Worm (Caenorhabditis elegans) whole organism, L3 larva: ENCODE measurements around the gene Y39A1A.16.

Experiments
- egl-5 ChIP-seq: fragments of 150-350 bp; optimal IDR thresholded peaks from 2 replicates; lab custom pipeline; 2017; ENCODE audit warnings: missing biosample characterization, missing genetic modification reagents, missing genetic modification characterization, inconsistent platforms
- nhr-11 ChIP-seq: fragments of 150-350 bp; optimal IDR thresholded peaks from 2 replicates; lab custom pipeline; 2014; ENCODE audit warnings: missing biosample characterization, missing genetic modification characterization
- pha-4 ChIP-seq: fragments of 150-350 bp; optimal IDR thresholded peaks from 2 replicates; lab custom pipeline; 2014; ENCODE audit warnings: missing biosample characterization, missing genetic modification reagents, missing genetic modification characterization
- unc-62 ChIP-seq: fragments of 150-350 bp; sonication (generic microtip); optimal IDR thresholded peaks from 4 replicates; lab custom pipeline; 2014; ENCODE audit warnings: missing biosample characterization, missing genetic modification reagents, missing genetic modification characterization
- ztf-11 ChIP-seq: fragments of 150-350 bp; optimal IDR thresholded peaks from 2 replicates; lab custom pipeline; 2014; ENCODE audit warnings: missing biosample characterization, missing genetic modification characterization

- no peak for TF ChIP-seq unc-62 (GFP tag; lab: Kevin White, UChicago)
- TF ChIP-seq ztf-11 (tag; lab: Kevin White, UChicago): no peak
- no peak for TF ChIP-seq egl-5
- TF ChIP-seq nhr-11 (tag; lab: Kevin White, UChicago): no peak
- TF ChIP-seq pha-4 (tag; lab: Kevin White, UChicago): no peak
Observed at ce11 chrIII:10708484-10708883, 29.4 kb downstream of the Y39A1A.16 start.
